Fruit fly (Drosophila melanogaster) whole organism, embryonic: ENCODE measurements around the gene CG43245.

Experiments used
- Abd-B ChIP-seq: fragments of 200-800 bp; sonication (Bioruptor generic); optimal IDR thresholded peaks from 2 replicates; lab custom pipeline; 2018; ENCODE audit warnings: missing biosample characterization, mild to moderate bottlenecking, missing genetic modification characterization, moderate library complexity
- Ada2b ChIP-seq: fragments of 200-800 bp; sonication (Bioruptor generic); IDR thresholded peaks from 2 replicates; pipeline ENCODE4 v1.3.6; 2022; ENCODE audit warnings: missing biosample characterization, missing genetic modification characterization
- CG10366 ChIP-seq: fragments of 200-800 bp; sonication (Bioruptor generic); IDR thresholded peaks from 2 replicates; pipeline ENCODE4 v1.3.6; 2022; ENCODE audit warnings: missing biosample characterization, missing genetic modification characterization
- CG10979 ChIP-seq: fragments of 200-800 bp; sonication (Bioruptor generic); optimal IDR thresholded peaks from 2 replicates; lab custom pipeline; 2018; ENCODE audit warnings: missing biosample characterization, mild to moderate bottlenecking, missing genetic modification characterization, moderate library complexity
- CG11247 ChIP-seq: fragments of 200-800 bp; sonication (Bioruptor generic); IDR thresholded peaks from 2 replicates; pipeline ENCODE4 v1.3.6; 2022; ENCODE audit warnings: missing biosample characterization, missing genetic modification characterization
- CG12299 ChIP-seq: fragments of 200-800 bp; sonication (Bioruptor generic); optimal IDR thresholded peaks from 2 replicates; lab custom pipeline; 2018; ENCODE audit warnings: missing biosample characterization, mild to moderate bottlenecking, missing genetic modification characterization
- CG13123 ChIP-seq: fragments of 200-800 bp; sonication (Bioruptor generic); optimal IDR thresholded peaks from 2 replicates; lab custom pipeline; 2016; ENCODE audit warnings: missing biosample characterization, missing genetic modification characterization
- CG15011 ChIP-seq: fragments of 200-800 bp; sonication (Bioruptor generic); optimal IDR thresholded peaks from 3 replicates; lab custom pipeline; 2018; ENCODE audit warnings: missing biosample characterization, mild to moderate bottlenecking, missing genetic modification characterization
- CG15514 ChIP-seq: fragments of 200-800 bp; sonication (Bioruptor generic); optimal IDR thresholded peaks from 3 replicates; lab custom pipeline; 2017; ENCODE audit warnings: missing biosample characterization, missing genetic modification characterization, mild to moderate bottlenecking, moderate library complexity, missing genetic modification reagents
- CG1647 ChIP-seq: fragments of 200-800 bp; sonication (Bioruptor generic); optimal IDR thresholded peaks from 3 replicates; lab custom pipeline; 2016; ENCODE audit warnings: missing biosample characterization, missing genetic modification characterization
- CG18011 ChIP-seq: fragments of 200-800 bp; sonication (Bioruptor generic); optimal IDR thresholded peaks from 2 replicates; lab custom pipeline; 2017; ENCODE audit warnings: missing biosample characterization, missing genetic modification characterization, mild to moderate bottlenecking, moderate library complexity, missing genotype
- CG30020 ChIP-seq: fragments of 200-800 bp; optimal IDR thresholded peaks from 2 replicates; lab custom pipeline; 2019; ENCODE audit warnings: missing biosample characterization, mild to moderate bottlenecking, missing genetic modification characterization, moderate library complexity
- CG31388 ChIP-seq: fragments of 200-800 bp; sonication (Bioruptor generic); optimal IDR thresholded peaks from 2 replicates; lab custom pipeline; 2016; ENCODE audit warnings: missing biosample characterization, missing genetic modification characterization
- CG32532 ChIP-seq: fragments of 200-800 bp; sonication (Bioruptor generic); IDR thresholded peaks from 2 replicates; pipeline ENCODE4 v1.3.6; 2022; ENCODE audit warnings: missing biosample characterization, missing genetic modification characterization
- CG33557 ChIP-seq: fragments of 200-800 bp; sonication (Bioruptor generic); optimal IDR thresholded peaks from 2 replicates; lab custom pipeline; 2019; ENCODE audit warnings: missing biosample characterization, mild to moderate bottlenecking, missing genetic modification characterization, moderate library complexity
- CG34376 ChIP-seq: fragments of 200-800 bp; sonication (Bioruptor generic); optimal IDR thresholded peaks from 2 replicates; lab custom pipeline; 2018; ENCODE audit warnings: missing biosample characterization, mild to moderate bottlenecking, missing genetic modification characterization
- CG4360 ChIP-seq: fragments of 200-800 bp; sonication (Bioruptor generic); IDR thresholded peaks from 2 replicates; pipeline ENCODE4 v1.3.6; 2022; ENCODE audit warnings: missing biosample characterization, missing genetic modification characterization
- CG8944 ChIP-seq: fragments of 200-800 bp; sonication (Bioruptor generic); optimal IDR thresholded peaks from 3 replicates; lab custom pipeline; 2016; ENCODE audit warnings: missing biosample characterization, missing genetic modification characterization
- CG9817 ChIP-seq: fragments of 200-800 bp; sonication (Bioruptor generic); optimal IDR thresholded peaks from 2 replicates; lab custom pipeline; 2018; ENCODE audit warnings: missing biosample characterization, mild to moderate bottlenecking, missing genetic modification characterization, moderate library complexity
- CTCF ChIP-seq: fragments of 200-800 bp; sonication (Bioruptor generic); optimal IDR thresholded peaks from 2 replicates; lab custom pipeline; 2017; ENCODE audit warnings: missing biosample characterization, mild to moderate bottlenecking, missing genetic modification characterization, moderate library complexity
- CrebB ChIP-seq: fragments of 200-800 bp; sonication (Bioruptor generic); optimal IDR thresholded peaks from 3 replicates; lab custom pipeline; 2018; ENCODE audit warnings: missing biosample characterization, mild to moderate bottlenecking, missing genetic modification characterization
- Dll ChIP-seq: fragments of 200-800 bp; sonication (Bioruptor generic); IDR thresholded peaks from 4 replicates; pipeline ENCODE4 v1.3.6; 2022; ENCODE audit warnings: missing biosample characterization, missing genetic modification characterization; ENCODE audit not compliant: partially characterized antibody
- Eip74EF ChIP-seq, 2 experiments: fragments of 200-800 bp in 1 of 2; fragments of >200 bp in 1 of 2; sonication (Bioruptor generic) in 1 of 2; optimal IDR thresholded peaks; 2 replicates each; lab custom pipeline; 2017 to 2019; ENCODE audit warnings: missing biosample characterization in 2 of 2, missing genetic modification characterization in 2 of 2, mild to moderate bottlenecking in 1 of 2, moderate library complexity in 1 of 2
- H15 ChIP-seq: fragments of 200-800 bp; sonication (Bioruptor generic); IDR thresholded peaks from 3 replicates; pipeline ENCODE4 v1.3.6; 2022; ENCODE audit warnings: missing biosample characterization, missing genetic modification characterization
- Hand ChIP-seq: fragments of 200-800 bp; sonication (Bioruptor generic); optimal IDR thresholded peaks from 2 replicates; lab custom pipeline; 2017; ENCODE audit warnings: mild to moderate bottlenecking, missing biosample characterization, missing genetic modification reagents, missing genetic modification characterization
- Mad ChIP-seq: fragments of 200-800 bp; sonication (Bioruptor generic); optimal IDR thresholded peaks from 2 replicates; lab custom pipeline; 2016; ENCODE audit warnings: missing biosample characterization, missing genetic modification characterization
- NK7.1 ChIP-seq: fragments of 200-800 bp; sonication (Bioruptor generic); optimal IDR thresholded peaks from 3 replicates; lab custom pipeline; 2016; ENCODE audit warnings: missing biosample characterization, missing genetic modification characterization
- Opbp ChIP-seq: fragments of 200-800 bp; sonication (Bioruptor generic); IDR thresholded peaks from 3 replicates; pipeline ENCODE4 v1.3.6; 2022; ENCODE audit warnings: missing biosample characterization, missing genetic modification characterization; ENCODE audit not compliant: partially characterized antibody
- Poxn ChIP-seq: fragments of 200-800 bp; sonication (Bioruptor generic); IDR thresholded peaks from 2 replicates; pipeline ENCODE4 v1.3.6; 2022; ENCODE audit warnings: missing biosample characterization, missing genetic modification characterization
- Rfx ChIP-seq: fragments of 200-800 bp; sonication (Bioruptor generic); IDR thresholded peaks from 2 replicates; pipeline ENCODE4 v1.3.6; 2022; ENCODE audit warnings: missing biosample characterization, missing genetic modification characterization
- Sry-β ChIP-seq: fragments of 200-800 bp; sonication (Bioruptor generic); optimal IDR thresholded peaks from 2 replicates; lab custom pipeline; 2018; ENCODE audit warnings: missing biosample characterization, mild to moderate bottlenecking, missing genetic modification characterization, moderate library complexity
- Sry-δ ChIP-seq: fragments of 200-800 bp; sonication (Bioruptor generic); optimal IDR thresholded peaks from 2 replicates; lab custom pipeline; 2016; ENCODE audit warnings: missing biosample characterization, missing genetic modification characterization
- Ssrp ChIP-seq: fragments of 200-800 bp; sonication (Bioruptor generic); optimal IDR thresholded peaks from 2 replicates; lab custom pipeline; 2018; ENCODE audit warnings: missing biosample characterization, mild to moderate bottlenecking, missing genetic modification characterization, moderate library complexity
- aop ChIP-seq: fragments of 200-800 bp; sonication (Bioruptor generic); IDR thresholded peaks from 2 replicates; pipeline ENCODE4 v1.3.6; 2022; ENCODE audit warnings: missing biosample characterization, missing genetic modification characterization
- ara ChIP-seq: fragments of 200-800 bp; sonication (Bioruptor generic); IDR thresholded peaks from 2 replicates; pipeline ENCODE4 v1.3.6; 2022; ENCODE audit warnings: missing biosample characterization, missing genetic modification characterization
- ci ChIP-seq: fragments of 200-800 bp; sonication (Bioruptor generic); IDR thresholded peaks from 3 replicates; pipeline ENCODE4 v1.3.6; 2022; ENCODE audit warnings: missing biosample characterization, missing genetic modification characterization
- dmrt99B ChIP-seq: fragments of 200-800 bp; sonication (Bioruptor generic); optimal IDR thresholded peaks from 2 replicates; lab custom pipeline; 2018; ENCODE audit warnings: missing biosample characterization, mild to moderate bottlenecking, missing genetic modification characterization, moderate library complexity
- eyg ChIP-seq: fragments of 200-800 bp; sonication (Bioruptor generic); optimal IDR thresholded peaks from 3 replicates; lab custom pipeline; 2016; ENCODE audit warnings: missing biosample characterization, missing genetic modification characterization
- fd96Cb ChIP-seq: fragments of 200-800 bp; sonication (Bioruptor generic); optimal IDR thresholded peaks from 2 replicates; lab custom pipeline; 2018; ENCODE audit warnings: missing biosample characterization, mild to moderate bottlenecking, missing genetic modification characterization, moderate library complexity
- lilli ChIP-seq: fragments of 200-800 bp; sonication (Bioruptor generic); optimal IDR thresholded peaks from 3 replicates; lab custom pipeline; 2016; ENCODE audit warnings: missing biosample characterization, missing genetic modification characterization
- mam ChIP-seq: fragments of 200-800 bp; sonication (Bioruptor generic); optimal IDR thresholded peaks from 3 replicates; lab custom pipeline; 2016; ENCODE audit warnings: missing biosample characterization, missing genetic modification characterization
- nerfin-1 ChIP-seq: fragments of 200-800 bp; sonication (Bioruptor generic); optimal IDR thresholded peaks from 3 replicates; lab custom pipeline; 2019; ENCODE audit warnings: missing biosample characterization, mild to moderate bottlenecking, missing genetic modification characterization, moderate library complexity
- prd ChIP-seq, 3 experiments: fragments of >200 bp in 2 of 3; fragments of 200-800 bp in 1 of 3; sonication (Bioruptor generic) in 1 of 3; optimal IDR thresholded peaks in 2 of 3; IDR thresholded peaks in 1 of 3; 2 replicates in 2 of 3; 3 replicates in 1 of 3; pipeline versions ENCODE4 v1.3.6 to Lab custom; 2017 to 2022; ENCODE audit warnings: missing biosample characterization in 1 of 3, missing genetic modification characterization in 1 of 3
- ranshi ChIP-seq: fragments of 200-800 bp; sonication (Bioruptor generic); IDR thresholded peaks from 2 replicates; pipeline ENCODE4 v1.3.6; 2022; ENCODE audit warnings: missing biosample characterization, missing genetic modification characterization
- sens-2 ChIP-seq: fragments of 200-800 bp; sonication (Bioruptor generic); IDR thresholded peaks from 2 replicates; pipeline ENCODE4 v1.3.6; 2022; ENCODE audit warnings: missing biosample characterization, missing genetic modification characterization
- tna ChIP-seq: fragments of 200-800 bp; sonication (Bioruptor generic); IDR thresholded peaks from 2 replicates; pipeline ENCODE4 v1.3.6; 2022; ENCODE audit warnings: missing biosample characterization, missing genetic modification characterization; ENCODE audit not compliant: partially characterized antibody
- wek ChIP-seq: fragments of 200-800 bp; sonication (Bioruptor generic); optimal IDR thresholded peaks from 3 replicates; lab custom pipeline; 2018; ENCODE audit warnings: missing biosample characterization, mild to moderate bottlenecking, missing genetic modification characterization, moderate library complexity
- z ChIP-seq: fragments of 200-800 bp; sonication (Bioruptor generic); IDR thresholded peaks from 3 replicates; pipeline ENCODE4 v1.3.6; 2022; ENCODE audit warnings: missing biosample characterization, missing genetic modification characterization

Gene CG43245

dm6 chr3L:10739666-10740417 is 31.9 kb upstream of the CG43245 start (continued):
- TF ChIP-seq ara (GFP tag; lab: Robert Waterston, UW) (peak; percentile 77), wek (GFP tag; lab: Kevin White, UChicago) (peak; percentile 16), aop (GFP tag; lab: Robert Waterston, UW) (peak; percentile 92), CG10366 (GFP tag; lab: Robert Waterston, UW) (peak; percentile 84), CG9817 (tag; lab: Kevin White, UChicago) (peak; percentile 83), Hand (GFP tag; lab: Kevin White, UChicago) (peak; percentile 88), Poxn (GFP tag; lab: Robert Waterston, UW) (peak; percentile 66; the same call in 1 of the 2 replicates), ranshi (GFP tag; lab: Robert Waterston, UW) (peak; percentile 87), ci (peak; percentile 83), CG34376 (GFP tag; lab: Kevin White, UChicago) (peak; percentile 76), CG12299 (tag; lab: Kevin White, UChicago) (peak; percentile 50), Opbp (GFP tag; lab: Robert Waterston, UW) (no peak), Dll (GFP tag; lab: Robert Waterston, UW) (0 out of 4 replicates have a peak, but pooled peaks have one; percentile 9), Sry-β (peak; percentile 70), CG30020 (tag; lab: Kevin White, UChicago) (no peak), Rfx (GFP tag; lab: Robert Waterston, UW) (peak; percentile 97), z (GFP tag; lab: Robert Waterston, UW) (peak; percentile 79; the same call in 2 of the 3 replicates), CG4360 (GFP tag; lab: Robert Waterston, UW) (no peak), tna (GFP tag; lab: Robert Waterston, UW) (no peak), lilli (GFP tag; lab: Kevin White, UChicago) (peak; percentile 93), Mad (GFP tag; lab: Kevin White, UChicago) (peak; percentile 84), mam (GFP tag; lab: Kevin White, UChicago) (peak; percentile 92), CG1647 (peak; percentile 91), CG15514 (GFP tag; lab: Kevin White, UChicago) (peak; percentile 88), CTCF (peak; percentile 67), CG31388 (GFP tag; lab: Kevin White, UChicago) (peak; percentile 91), prd (optimal IDR thresholded peaks at IDR 0.05; lab: Kevin White, UChicago) (no peak), prd (GFP tag; IDR thresholded peaks at IDR 0.05; lab: Robert Waterston, UW) (peak; percentile 95), Abd-B (GFP tag; lab: Kevin White, UChicago) (peak; percentile 95), Ada2b (peak; percentile 93), eyg (peak; percentile 95), dmrt99B (peak; percentile 98), Ssrp (tag; lab: Kevin White, UChicago) (peak; percentile 88), Eip74EF (GFP tag; optimal IDR thresholded peaks at IDR 0.05; lab: Kevin White, UChicago) (peak in 1 of 2 experiments; percentile 87), CG13123 (GFP tag; lab: Kevin White, UChicago) (peak; percentile 69), CG8944 (peak; percentile 85), CG33557 (GFP tag; lab: Kevin White, UChicago) (peak; percentile 38), CG32532 (GFP tag; lab: Robert Waterston, UW) (peak; percentile 88), fd96Cb (tag; lab: Kevin White, UChicago) (peak; percentile 96), CG15011 (peak; percentile 88), CG10979 (peak; percentile 96), nerfin-1 (tag; lab: Kevin White, UChicago) (peak; percentile 87), CrebB (tag; lab: Kevin White, UChicago) (peak; percentile 57), sens-2 (GFP tag; lab: Robert Waterston, UW) (no peak), CG18011 (GFP tag; lab: Kevin White, UChicago) (peak; percentile 71), H15 (peak; percentile 95), CG11247 (GFP tag; lab: Robert Waterston, UW) (peak; percentile 95), NK7.1 (peak; percentile 84), Sry-δ (GFP tag; lab: Kevin White, UChicago) (peak; percentile 72)
